Worm (Caenorhabditis elegans): ENCODE data around the gene F14H12.7.

- no peak for TF ChIP-seq nhr-28 (tag; optimal IDR thresholded peaks at IDR 0.05)
- TF ChIP-seq nhr-76 (tag; optimal IDR thresholded peaks at IDR 0.05), result no peak
- no peak for TF ChIP-seq snpc-4 (tag; optimal IDR thresholded peaks at IDR 0.05)
- TF ChIP-seq ama-1 (optimal IDR thresholded peaks at IDR 0.05), result no peak
- no peak for TF ChIP-seq C34B4.2 (tag; optimal IDR thresholded peaks at IDR 0.05)
- TF ChIP-seq elt-3 (tag; optimal IDR thresholded peaks at IDR 0.05), result no peak
- TF ChIP-seq egl-13 (tag; optimal IDR thresholded peaks at IDR 0.05), result no peak
Observed at ce11 chrX:4409591-4410279, 47.3 kb upstream of the F14H12.7 start.
